Fruit fly (Drosophila melanogaster): ENCODE results near the gene Taf12.
A peak's percentile ranks its signal among the peaks of the same experiment; 100 is the strongest.

The Taf12 gene

dm6 chr3R:11628416-11629041 is 51.0 kb downstream of the Taf12 start, which contains the start of gene CG14712 (continued):
- TF ChIP-seq wek (GFP tag; optimal IDR thresholded peaks at IDR 0.05): no peak
- peak in 1 of 2 experiments; percentile 36 for TF ChIP-seq Hr51 (GFP tag; optimal IDR thresholded peaks at IDR 0.05)
- TF ChIP-seq CG14710 (tag; optimal IDR thresholded peaks at IDR 0.05): peak; percentile 96
- no peak for TF ChIP-seq CG7372 (GFP tag; IDR thresholded peaks at IDR 0.05)
- TF ChIP-seq bcd (GFP tag; optimal IDR thresholded peaks at IDR 0.05): no peak
- no peak for TF ChIP-seq Hr78 (GFP tag; optimal IDR thresholded peaks at IDR 0.05)
- TF ChIP-seq Eip74EF (GFP tag; optimal IDR thresholded peaks at IDR 0.05): no peak
- 0 out of 3 replicates have a peak, but pooled peaks have one; percentile 25 for TF ChIP-seq Opbp (GFP tag; IDR thresholded peaks at IDR 0.05; ENCODE audit: partially characterized antibody)
- TF ChIP-seq CG4282 (GFP tag; optimal IDR thresholded peaks at IDR 0.05): no peak
- peak; percentile 80 for TF ChIP-seq sens (GFP tag)
- no peak for TF ChIP-seq H2.0 (GFP tag; IDR thresholded peaks at IDR 0.05)
- TF ChIP-seq CG6654 (GFP tag; optimal IDR thresholded peaks at IDR 0.05): no peak
- TF ChIP-seq CG16779 (GFP tag; IDR thresholded peaks at IDR 0.05): no peak
- TF ChIP-seq slou (GFP tag; optimal IDR thresholded peaks at IDR 0.05): no peak
- TF ChIP-seq Atf-2 (GFP tag; optimal IDR thresholded peaks at IDR 0.05): no peak
- no peak for TF ChIP-seq CHES-1-like (GFP tag; optimal IDR thresholded peaks at IDR 0.05)
- no peak for TF ChIP-seq CG6689 (GFP tag; IDR thresholded peaks at IDR 0.05)
- no peak for TF ChIP-seq Jarid2 (GFP tag; optimal IDR thresholded peaks at IDR 0.05)
- peak; percentile 84 for TF ChIP-seq stwl (tag; optimal IDR thresholded peaks at IDR 0.05)
- no peak for TF ChIP-seq Awh (GFP tag; IDR thresholded peaks at IDR 0.05)
- no peak for TF ChIP-seq zen2 (GFP tag; IDR thresholded peaks at IDR 0.05; ENCODE audit: partially characterized antibody)
- TF ChIP-seq MTF-1 (GFP tag; optimal IDR thresholded peaks at IDR 0.05; ENCODE audit: borderline replicate concordance): no peak
- TF ChIP-seq CG33557 (GFP tag; optimal IDR thresholded peaks at IDR 0.05): no peak
- TF ChIP-seq CG7745 (tag; optimal IDR thresholded peaks at IDR 0.05): no peak
- TF ChIP-seq Asciz (GFP tag; optimal IDR thresholded peaks at IDR 0.05): no peak
- 0 out of 2 replicates have a peak, but pooled peaks have one; percentile 15 for TF ChIP-seq Adf1 (GFP tag; IDR thresholded peaks at IDR 0.05)
- peak; percentile 5 for TF ChIP-seq HLH54F (GFP tag; optimal IDR thresholded peaks at IDR 0.05)
- no peak for TF ChIP-seq CG8290 (GFP tag; optimal IDR thresholded peaks at IDR 0.05)
- no peak for TF ChIP-seq CG8290 (tag; optimal IDR thresholded peaks at IDR 0.05)
- TF ChIP-seq CG1233 (GFP tag; optimal IDR thresholded peaks at IDR 0.05): no peak
- no peak for TF ChIP-seq pb (GFP tag; optimal IDR thresholded peaks at IDR 0.05)
- no peak for TF ChIP-seq caup (GFP tag; optimal IDR thresholded peaks at IDR 0.05; ENCODE audit: severe bottlenecking)
- TF ChIP-seq B-H1 (GFP tag; IDR thresholded peaks at IDR 0.05): no peak
- TF ChIP-seq CG11695 (GFP tag; IDR thresholded peaks at IDR 0.05): no peak
- TF ChIP-seq CG11560 (tag; IDR thresholded peaks at IDR 0.05): no peak
- TF ChIP-seq CG13894 (tag; optimal IDR thresholded peaks at IDR 0.05): no peak

All from whole organism, embryonic.